Fruit fly (Drosophila melanogaster): ENCODE data around the gene Diap1.

Diap1 gene

dm6 chr3L:16054095-16054494 is 3.3 kb upstream of the Diap1 start:
- peak; percentile 6 for TF ChIP-seq Sox15 (GFP tag; optimal IDR thresholded peaks at IDR 0.05)
- TF ChIP-seq Ets21C (GFP tag; optimal IDR thresholded peaks at IDR 0.05), result no peak
- TF ChIP-seq CG11762 (GFP tag; optimal IDR thresholded peaks at IDR 0.05; ENCODE audit: insufficient read depth), result no peak
- TF ChIP-seq CG11902 (GFP tag; optimal IDR thresholded peaks at IDR 0.05), result no peak
- no peak for TF ChIP-seq Hr38 (GFP tag; optimal IDR thresholded peaks at IDR 0.05)
- TF ChIP-seq Sox14 (GFP tag; optimal IDR thresholded peaks at IDR 0.05), result peak; percentile 24
- no peak for TF ChIP-seq CG1621 (tag; optimal IDR thresholded peaks at IDR 0.05)
- peak; percentile 40 for TF ChIP-seq achi (GFP tag; optimal IDR thresholded peaks at IDR 0.05)
- TF ChIP-seq CG8119 (GFP tag; IDR thresholded peaks at IDR 0.05), result peak; percentile 71; the same call in 2 of the 3 replicates
- no peak for TF ChIP-seq ss (GFP tag; optimal IDR thresholded peaks at IDR 0.05)
- TF ChIP-seq Smox (GFP tag; optimal IDR thresholded peaks at IDR 0.05), result no peak
- TF ChIP-seq CG8319 (GFP tag; optimal IDR thresholded peaks at IDR 0.05), result no peak
- TF ChIP-seq CG11294 (GFP tag; IDR thresholded peaks at IDR 0.05), result no peak; the same call in 1 of the 2 replicates
- peak; percentile 58 for TF ChIP-seq Hr4 (GFP tag; optimal IDR thresholded peaks at IDR 0.05)
- peak; percentile 6 for TF ChIP-seq Ets96B (tag; optimal IDR thresholded peaks at IDR 0.05)
- peak; percentile 12 for TF ChIP-seq topi (GFP tag; optimal IDR thresholded peaks at IDR 0.05)
- TF ChIP-seq dac (GFP tag; optimal IDR thresholded peaks at IDR 0.05), result no peak
- TF ChIP-seq CG6163 (GFP tag; IDR thresholded peaks at IDR 0.05), result no peak
- TF ChIP-seq fd59A (GFP tag; optimal IDR thresholded peaks at IDR 0.05), result no peak
- no peak for TF ChIP-seq CG8632 (GFP tag; optimal IDR thresholded peaks at IDR 0.05)
- TF ChIP-seq Eip78C (GFP tag), result peak; percentile 71
- TF ChIP-seq CG6808 (GFP tag; optimal IDR thresholded peaks at IDR 0.05), result no peak
- TF ChIP-seq pdm3 (GFP tag; optimal IDR thresholded peaks at IDR 0.05), result peak; percentile 34
- TF ChIP-seq Eip75B (GFP tag; optimal IDR thresholded peaks at IDR 0.05), result no peak
- peak; percentile 4 for TF ChIP-seq lz (GFP tag; optimal IDR thresholded peaks at IDR 0.05)
- TF ChIP-seq CG16779 (tag; optimal IDR thresholded peaks at IDR 0.05), result no peak
- TF ChIP-seq CG3032 (tag; optimal IDR thresholded peaks at IDR 0.05), result no peak
- TF ChIP-seq Gug (GFP tag; IDR thresholded peaks at IDR 0.05), result no peak; the same call in 1 of the 2 replicates
- no peak for TF ChIP-seq CG10669 (GFP tag; optimal IDR thresholded peaks at IDR 0.05)
- no peak for TF ChIP-seq CG10631 (GFP tag; optimal IDR thresholded peaks at IDR 0.05)
- TF ChIP-seq CG31627 (GFP tag; optimal IDR thresholded peaks at IDR 0.05), result peak; percentile 23
- TF ChIP-seq CG32006 (GFP tag; optimal IDR thresholded peaks at IDR 0.05), result peak; percentile 66
- TF ChIP-seq CG3919 (GFP tag; optimal IDR thresholded peaks at IDR 0.05), result peak; percentile 10
- TF ChIP-seq CG6792 (GFP tag; optimal IDR thresholded peaks at IDR 0.05), result no peak
- peak; percentile 16 for TF ChIP-seq Hr39 (GFP tag; optimal IDR thresholded peaks at IDR 0.05)
- peak; percentile 49 for TF ChIP-seq net (GFP tag; optimal IDR thresholded peaks at IDR 0.05)
- peak; percentile 44 for TF ChIP-seq esn (GFP tag; optimal IDR thresholded peaks at IDR 0.05)
- TF ChIP-seq vri (GFP tag; optimal IDR thresholded peaks at IDR 0.05), result no peak
- TF ChIP-seq CG6854 (GFP tag; optimal IDR thresholded peaks at IDR 0.05), result no peak
- peak; percentile 61 for TF ChIP-seq svp (GFP tag)
- no peak for TF ChIP-seq CG7368 (GFP tag; optimal IDR thresholded peaks at IDR 0.05)
- no peak for TF ChIP-seq Blimp-1 (GFP tag; optimal IDR thresholded peaks at IDR 0.05)
- no peak for TF ChIP-seq fd85E (GFP tag; optimal IDR thresholded peaks at IDR 0.05)
- peak; percentile 1 for TF ChIP-seq Lpt (GFP tag; optimal IDR thresholded peaks at IDR 0.05)
- no peak for TF ChIP-seq Eip93F (GFP tag; optimal IDR thresholded peaks at IDR 0.05)
- no peak for TF ChIP-seq CG9139 (GFP tag; optimal IDR thresholded peaks at IDR 0.05)
- no peak for TF ChIP-seq dsx (GFP tag; optimal IDR thresholded peaks at IDR 0.05; ENCODE audit: poor library complexity, severe bottlenecking)
- peak; percentile 71 for TF ChIP-seq CG15336 (GFP tag; IDR thresholded peaks at IDR 0.05)
- no peak for TF ChIP-seq cyc (GFP tag; optimal IDR thresholded peaks at IDR 0.05)
- TF ChIP-seq Sox102F (GFP tag; optimal IDR thresholded peaks at IDR 0.05), result no peak
- no peak for TF ChIP-seq spab (GFP tag; optimal IDR thresholded peaks at IDR 0.05)
- peak; percentile 12 for TF ChIP-seq CG34406 (GFP tag; optimal IDR thresholded peaks at IDR 0.05)
- 0 out of 3 replicates have a peak, but pooled peaks have one; percentile 48 for TF ChIP-seq eg (GFP tag; IDR thresholded peaks at IDR 0.05)
